Worm (Caenorhabditis elegans) whole organism, late embryonic: ENCODE measurements around the gene C14B9.10.

Experiments used
- ahr-1 ChIP-seq: sonication (generic microtip); optimal IDR thresholded peaks from 2 replicates; lab custom pipeline; 2016; ENCODE audit warnings: missing genetic modification characterization, missing compliant biosample characterization
- ama-1 ChIP-seq: fragments of 150-350 bp; optimal IDR thresholded peaks from 2 replicates; lab custom pipeline; 2014
- ets-4 ChIP-seq: sonication (generic microtip); optimal IDR thresholded peaks from 2 replicates; lab custom pipeline; 2016; ENCODE audit warnings: missing genetic modification characterization, missing compliant biosample characterization
- hlh-8 ChIP-seq: sonication (generic microtip); optimal IDR thresholded peaks from 2 replicates; lab custom pipeline; 2016; ENCODE audit warnings: missing genotype, missing genetic modification characterization, missing compliant biosample characterization
- nhr-11 ChIP-seq: fragments of 150-350 bp; optimal IDR thresholded peaks from 2 replicates; lab custom pipeline; 2014; ENCODE audit warnings: missing biosample characterization, missing genetic modification characterization
- pha-4 ChIP-seq: fragments of 150-350 bp; optimal IDR thresholded peaks from 2 replicates; lab custom pipeline; 2018; ENCODE audit warnings: missing biosample characterization, missing genetic modification reagents, missing genetic modification characterization
- sdc-2 ChIP-seq: sonication (generic microtip); optimal IDR thresholded peaks from 2 replicates; lab custom pipeline; 2016; ENCODE audit warnings: missing genotype, missing genetic modification characterization, missing compliant biosample characterization

- TF ChIP-seq pha-4 (tag; lab: Kevin White, UChicago) (no peak), ets-4 (tag; lab: Kevin White, UChicago) (no peak), sdc-2 (tag; lab: Kevin White, UChicago) (no peak), nhr-11 (no peak), ahr-1 (tag; lab: Kevin White, UChicago) (no peak), hlh-8 (no peak), ama-1 (lab: Kevin White, UChicago) (no peak)
Measured at ce11 chrIII:8155166-8155565, 24.5 kb downstream of the C14B9.10 start, which contains the start of gene D2007.1.
